Fruit fly (Drosophila melanogaster): Measurements from ENCODE around the gene JhI-21.
A peak's percentile ranks its signal among the peaks of the same experiment; 100 is the strongest.

The JhI-21 gene

DNA sequence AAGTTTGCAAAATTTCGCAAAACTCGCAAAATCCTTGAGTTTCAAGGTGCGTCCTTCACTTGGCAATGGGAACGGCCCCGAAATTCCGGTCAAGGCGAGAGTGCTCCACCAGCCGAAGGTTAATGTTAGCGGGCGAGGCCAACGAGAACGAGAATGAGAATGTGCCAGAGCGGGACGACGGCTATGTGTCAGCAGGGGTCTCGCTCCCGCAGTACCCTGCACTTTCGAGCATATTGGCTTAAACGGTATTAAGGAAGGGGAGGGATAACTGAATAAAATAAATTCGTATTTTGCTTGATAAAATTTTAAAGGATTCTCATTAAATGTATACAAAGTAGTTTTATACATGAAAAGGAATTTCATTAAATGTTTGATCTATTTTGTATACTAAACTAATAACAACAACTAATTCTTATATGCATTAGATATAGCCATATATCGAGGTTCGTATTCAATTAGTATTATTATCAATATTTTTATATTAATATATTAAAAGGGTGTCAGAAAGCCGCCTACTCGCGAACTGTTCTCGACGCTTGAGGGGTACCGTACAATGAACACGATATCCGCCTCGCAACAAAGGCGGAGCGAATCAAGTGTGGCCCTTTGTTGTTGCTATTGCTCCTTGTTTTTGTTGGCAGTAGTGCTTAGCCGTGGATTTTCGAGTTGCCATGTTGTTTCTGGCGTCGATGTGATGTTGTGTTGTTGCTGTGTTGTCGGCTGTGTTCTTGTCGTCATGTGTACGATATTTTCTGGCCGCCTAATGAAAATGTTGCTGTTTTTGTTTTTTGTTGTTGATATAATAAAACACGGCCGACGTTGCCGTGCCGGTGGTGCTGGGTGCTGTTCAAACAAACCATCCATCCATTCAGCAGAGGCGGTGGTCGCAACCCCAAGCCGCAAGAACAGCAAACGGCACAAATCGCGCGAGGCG is 49.2 kb downstream of the JhI-21 start (continued):
- TF ChIP-seq prd (optimal IDR thresholded peaks at IDR 0.05) (no peak), prd (GFP tag; IDR thresholded peaks at IDR 0.05) (no peak), knrl (GFP tag; IDR thresholded peaks at IDR 0.05; ENCODE audit: partially characterized antibody) (no peak), CG12299 (tag; optimal IDR thresholded peaks at IDR 0.05) (peak; percentile 89), CG3995 (GFP tag; optimal IDR thresholded peaks at IDR 0.05) (peak; percentile 45), Nf-YB (GFP tag; optimal IDR thresholded peaks at IDR 0.05) (peak; percentile 88), Hmr (GFP tag; optimal IDR thresholded peaks at IDR 0.05) (peak; percentile 96), slou (GFP tag; optimal IDR thresholded peaks at IDR 0.05) (peak; percentile 89), CG6683 (GFP tag; optimal IDR thresholded peaks at IDR 0.05) (peak; percentile 90), CG12659 (GFP tag; optimal IDR thresholded peaks at IDR 0.05) (peak; percentile 97), fd102C (GFP tag; optimal IDR thresholded peaks at IDR 0.05) (peak; percentile 52), tin (GFP tag; optimal IDR thresholded peaks at IDR 0.05) (peak; percentile 87), CG9797 (GFP tag; optimal IDR thresholded peaks at IDR 0.05) (peak; percentile 20), eve (GFP tag; optimal IDR thresholded peaks at IDR 0.05) (no peak), CG4617 (GFP tag; optimal IDR thresholded peaks at IDR 0.05; ENCODE audit: borderline replicate concordance) (peak; percentile 54), Ssrp (tag; optimal IDR thresholded peaks at IDR 0.05) (peak; percentile 96), vfl (GFP tag; optimal IDR thresholded peaks at IDR 0.05) (peak; percentile 60), Atf3 (GFP tag; optimal IDR thresholded peaks at IDR 0.05) (peak; percentile 57), Xrp1 (GFP tag; IDR thresholded peaks at IDR 0.05) (no peak), mld (GFP tag; IDR thresholded peaks at IDR 0.05; ENCODE audit: partially characterized antibody) (no peak), dm (GFP tag; optimal IDR thresholded peaks at IDR 0.05) (peak; percentile 45), CG3726 (GFP tag; IDR thresholded peaks at IDR 0.05) (no peak), CG3407 (GFP tag; optimal IDR thresholded peaks at IDR 0.05) (peak; percentile 86), Ravus (GFP tag; IDR thresholded peaks at IDR 0.05) (no peak), unc-4 (GFP tag; IDR thresholded peaks at IDR 0.05; ENCODE audit: partially characterized antibody) (no peak), gce (GFP tag; IDR thresholded peaks at IDR 0.05) (no peak), CG2129 (GFP tag; IDR thresholded peaks at IDR 0.05; ENCODE audit: partially characterized antibody) (no peak), fu2 (GFP tag; optimal IDR thresholded peaks at IDR 0.05) (peak; percentile 22), run (tag; optimal IDR thresholded peaks at IDR 0.05) (peak; percentile 88), NC2α (GFP tag; optimal IDR thresholded peaks at IDR 0.05) (peak; percentile 0), ato (GFP tag; IDR thresholded peaks at IDR 0.05; ENCODE audit: partially characterized antibody) (no peak), slbo (GFP tag; IDR thresholded peaks at IDR 0.05) (no peak), bigmax (GFP tag; optimal IDR thresholded peaks at IDR 0.05) (no peak), nerfin-1 (tag; optimal IDR thresholded peaks at IDR 0.05) (peak; percentile 92), CG2202 (tag; optimal IDR thresholded peaks at IDR 0.05) (peak; percentile 87), Meics (GFP tag; optimal IDR thresholded peaks at IDR 0.05) (peak; percentile 97), ham (GFP tag; IDR thresholded peaks at IDR 0.05) (no peak), CG9609 (GFP tag; optimal IDR thresholded peaks at IDR 0.05) (peak; percentile 35), gcm (GFP tag; optimal IDR thresholded peaks at IDR 0.05) (peak; percentile 96), Spps (tag; optimal IDR thresholded peaks at IDR 0.05) (peak; percentile 84), CG13894 (tag; optimal IDR thresholded peaks at IDR 0.05) (peak; percentile 45), ssp (GFP tag; IDR thresholded peaks at IDR 0.05) (no peak), Max (GFP tag; optimal IDR thresholded peaks at IDR 0.05) (peak; percentile 90), phol (tag; optimal IDR thresholded peaks at IDR 0.05) (peak; percentile 97), CG5245 (GFP tag; optimal IDR thresholded peaks at IDR 0.05) (peak; percentile 81), ara (GFP tag; IDR thresholded peaks at IDR 0.05) (no peak), CG8359 (GFP tag; optimal IDR thresholded peaks at IDR 0.05; ENCODE audit: borderline replicate concordance) (no peak), CG15696 (tag; optimal IDR thresholded peaks at IDR 0.05) (peak; percentile 93)
